Fruit fly (Drosophila melanogaster) whole organism, embryonic: ENCODE measurements around the gene CG42542.

Experiments
- Abd-B ChIP-seq: fragments of 200-800 bp; sonication (Bioruptor generic); optimal IDR thresholded peaks from 2 replicates; lab custom pipeline; 2018; ENCODE audit warnings: missing biosample characterization, mild to moderate bottlenecking, missing genetic modification characterization, moderate library complexity
- Ada2b ChIP-seq: fragments of 200-800 bp; sonication (Bioruptor generic); IDR thresholded peaks from 2 replicates; pipeline ENCODE4 v1.3.6; 2022; ENCODE audit warnings: missing biosample characterization, missing genetic modification characterization
- CG10267 ChIP-seq: fragments of 200-800 bp; sonication (Bioruptor generic); optimal IDR thresholded peaks from 2 replicates; lab custom pipeline; 2018; ENCODE audit warnings: missing biosample characterization, mild to moderate bottlenecking, missing genetic modification characterization, moderate library complexity
- CG10431 ChIP-seq: fragments of 200-800 bp; sonication (Bioruptor generic); optimal IDR thresholded peaks from 3 replicates; lab custom pipeline; 2018; ENCODE audit warnings: missing biosample characterization, mild to moderate bottlenecking, missing genetic modification characterization
- CG11456 ChIP-seq: fragments of 200-800 bp; sonication (Bioruptor generic); IDR thresholded peaks from 3 replicates; pipeline ENCODE4 v1.3.6; 2022; ENCODE audit warnings: missing biosample characterization, missing genetic modification characterization
- CG12155 ChIP-seq: fragments of 200-800 bp; sonication (Bioruptor generic); optimal IDR thresholded peaks from 3 replicates; lab custom pipeline; 2016; ENCODE audit warnings: missing biosample characterization, missing genetic modification characterization
- CG14014 ChIP-seq: fragments of 200-800 bp; sonication (Bioruptor generic); IDR thresholded peaks from 2 replicates; pipeline ENCODE4 v1.3.6; 2022; ENCODE audit warnings: missing biosample characterization, missing genetic modification characterization
- CG14441 ChIP-seq: fragments of 200-800 bp; sonication (Bioruptor generic); IDR thresholded peaks from 2 replicates; pipeline ENCODE4 v1.3.6; 2022; ENCODE audit warnings: missing biosample characterization, missing genetic modification characterization
- CG14965 ChIP-seq: fragments of 200-800 bp; sonication (Bioruptor generic); optimal IDR thresholded peaks from 2 replicates; lab custom pipeline; 2016; ENCODE audit warnings: missing biosample characterization, missing genetic modification characterization, borderline replicate concordance
- CG1529 ChIP-seq: fragments of 200-800 bp; sonication (Bioruptor generic); optimal IDR thresholded peaks from 3 replicates; lab custom pipeline; 2018; ENCODE audit warnings: missing biosample characterization, missing genetic modification characterization
- CG15514 ChIP-seq: fragments of 200-800 bp; sonication (Bioruptor generic); optimal IDR thresholded peaks from 3 replicates; lab custom pipeline; 2017; ENCODE audit warnings: missing biosample characterization, missing genetic modification characterization, mild to moderate bottlenecking, moderate library complexity, missing genetic modification reagents
- CG2116 ChIP-seq: fragments of 200-800 bp; sonication (Bioruptor generic); optimal IDR thresholded peaks from 3 replicates; lab custom pipeline; 2018; ENCODE audit warnings: missing biosample characterization, mild to moderate bottlenecking, missing genetic modification characterization
- CG2120 ChIP-seq: fragments of 200-800 bp; sonication (Bioruptor generic); optimal IDR thresholded peaks from 3 replicates; lab custom pipeline; 2016; ENCODE audit warnings: missing biosample characterization, missing genetic modification characterization
- CG2889 ChIP-seq: fragments of 200-800 bp; sonication (Bioruptor generic); IDR thresholded peaks from 3 replicates; pipeline ENCODE4 v1.3.6; 2022; ENCODE audit warnings: missing biosample characterization, missing genetic modification characterization
- CG3065 ChIP-seq: fragments of 200-800 bp; sonication (Bioruptor generic); optimal IDR thresholded peaks from 2 replicates; lab custom pipeline; 2016; ENCODE audit warnings: missing biosample characterization, missing genetic modification characterization
- CG32772 ChIP-seq: fragments of 200-800 bp; sonication (Bioruptor generic); IDR thresholded peaks from 2 replicates; pipeline ENCODE4 v1.3.6; 2022; ENCODE audit warnings: missing biosample characterization, missing genetic modification characterization
- CG3726 ChIP-seq: fragments of 200-800 bp; sonication (Bioruptor generic); IDR thresholded peaks from 3 replicates; pipeline ENCODE4, ENCODE4 v1.3.6; 2022; ENCODE audit warnings: missing biosample characterization, missing genetic modification characterization
- CG4328 ChIP-seq: fragments of 200-800 bp; sonication (Bioruptor generic); optimal IDR thresholded peaks from 3 replicates; lab custom pipeline; 2017; ENCODE audit warnings: missing biosample characterization, missing genetic modification reagents, missing genetic modification characterization
- CG6254 ChIP-seq: fragments of 200-800 bp; sonication (Bioruptor generic); optimal IDR thresholded peaks from 3 replicates; lab custom pipeline; 2017; ENCODE audit warnings: mild to moderate bottlenecking, missing biosample characterization, missing genetic modification reagents, missing genetic modification characterization
- CG7357 ChIP-seq: fragments of 200-800 bp; sonication (Bioruptor generic); IDR thresholded peaks from 3 replicates; pipeline ENCODE4 v1.3.6; 2022; ENCODE audit warnings: missing biosample characterization, missing genetic modification characterization
- CG8478 ChIP-seq: fragments of >200 bp; optimal IDR thresholded peaks from 2 replicates; lab custom pipeline; 2018
- CG9727 ChIP-seq: fragments of 200-800 bp; sonication (Bioruptor generic); optimal IDR thresholded peaks from 3 replicates; lab custom pipeline; 2017; ENCODE audit warnings: missing biosample characterization, mild to moderate bottlenecking, missing genetic modification characterization
- Camta ChIP-seq: fragments of 200-800 bp; sonication (Bioruptor generic); optimal IDR thresholded peaks from 2 replicates; lab custom pipeline; 2016; ENCODE audit warnings: missing biosample characterization, missing genetic modification characterization
- Dad ChIP-seq: fragments of 200-800 bp; sonication (Bioruptor generic); optimal IDR thresholded peaks from 3 replicates; lab custom pipeline; 2016; ENCODE audit warnings: missing biosample characterization, missing genetic modification characterization
- ERR ChIP-seq: fragments of 200-800 bp; sonication (Bioruptor generic); optimal IDR thresholded peaks from 2 replicates; lab custom pipeline; 2016; ENCODE audit warnings: missing biosample characterization, missing genetic modification characterization
- HHEX ChIP-seq: fragments of 200-800 bp; sonication (Bioruptor generic); optimal IDR thresholded peaks from 3 replicates; lab custom pipeline; 2017; ENCODE audit warnings: missing biosample characterization, mild to moderate bottlenecking, missing genetic modification characterization, missing genetic modification reagents
- MTF-1 ChIP-seq: fragments of 200-800 bp; sonication (Bioruptor generic); optimal IDR thresholded peaks from 2 replicates; lab custom pipeline; 2018; ENCODE audit warnings: missing biosample characterization, mild to moderate bottlenecking, missing genetic modification characterization, borderline replicate concordance
- Max ChIP-seq: fragments of 200-800 bp; sonication (Bioruptor generic); optimal IDR thresholded peaks from 2 replicates; lab custom pipeline; 2016; ENCODE audit warnings: missing biosample characterization, mild to moderate bottlenecking, missing genetic modification characterization
- Pdp1 ChIP-seq, 2 experiments: fragments of 200-800 bp; sonication (Bioruptor generic); optimal IDR thresholded peaks; 3 replicates each; lab custom pipeline; 2016; ENCODE audit warnings: missing biosample characterization in 2 of 2, missing genetic modification characterization in 2 of 2, mild to moderate bottlenecking in 1 of 2, moderate library complexity in 1 of 2
- Taf1 ChIP-seq: fragments of 200-800 bp; sonication (Bioruptor generic); IDR thresholded peaks from 2 replicates; pipeline ENCODE4 v1.3.6; 2022; ENCODE audit warnings: missing biosample characterization, missing genetic modification characterization
- ase ChIP-seq: fragments of 200-800 bp; sonication (Bioruptor generic); IDR thresholded peaks from 3 replicates; pipeline ENCODE4 v1.3.6; 2022; ENCODE audit warnings: missing biosample characterization, missing genetic modification characterization
- btn ChIP-seq: fragments of 200-800 bp; sonication (Bioruptor generic); optimal IDR thresholded peaks from 2 replicates; lab custom pipeline; 2016; ENCODE audit warnings: missing biosample characterization, missing genetic modification characterization
- dpn ChIP-seq, 2 experiments: fragments of 200-800 bp; sonication (Bioruptor generic); optimal IDR thresholded peaks; 3 replicates each; lab custom pipeline; 2016; ENCODE audit warnings: missing biosample characterization in 2 of 2, missing genetic modification characterization in 2 of 2
- esg ChIP-seq: fragments of 200-800 bp; sonication (Bioruptor generic); conservative IDR thresholded peaks from 2 replicates; pipeline ENCODE4 v1.3.6; 2022; ENCODE audit warnings: missing biosample characterization, missing genetic modification characterization
- gfzf ChIP-seq: fragments of 200-800 bp; sonication (Bioruptor generic); optimal IDR thresholded peaks from 2 replicates; lab custom pipeline; 2016; ENCODE audit warnings: missing biosample characterization, mild to moderate bottlenecking, missing genetic modification characterization, moderate library complexity
- h ChIP-seq: fragments of >200 bp; optimal IDR thresholded peaks from 2 replicates; lab custom pipeline; 2017
- jigr1 ChIP-seq: fragments of 200-800 bp; sonication (Bioruptor generic); IDR thresholded peaks from 3 replicates; pipeline ENCODE4 v1.3.6; 2022; ENCODE audit warnings: missing biosample characterization, missing genetic modification characterization
- mam ChIP-seq: fragments of 200-800 bp; sonication (Bioruptor generic); optimal IDR thresholded peaks from 3 replicates; lab custom pipeline; 2016; ENCODE audit warnings: missing biosample characterization, missing genetic modification characterization
- org-1 ChIP-seq: fragments of 200-800 bp; sonication (Bioruptor generic); optimal IDR thresholded peaks from 2 replicates; lab custom pipeline; 2017; ENCODE audit warnings: missing biosample characterization, missing genetic modification characterization
- shn ChIP-seq: fragments of 200-800 bp; sonication (Bioruptor generic); optimal IDR thresholded peaks from 3 replicates; lab custom pipeline; 2016; ENCODE audit warnings: missing biosample characterization, missing genetic modification characterization
- stc ChIP-seq: fragments of 200-800 bp; sonication (Bioruptor generic); IDR thresholded peaks from 2 replicates; pipeline ENCODE4 v1.3.6; 2022; ENCODE audit warnings: missing biosample characterization, missing genetic modification characterization
- tgo ChIP-seq: fragments of 200-800 bp; sonication (Bioruptor generic); IDR thresholded peaks from 3 replicates; pipeline ENCODE4 v1.3.6; 2022; ENCODE audit warnings: missing biosample characterization, missing genetic modification characterization
- trh ChIP-seq: fragments of 200-800 bp; sonication (Bioruptor generic); optimal IDR thresholded peaks from 2 replicates; lab custom pipeline; 2016; ENCODE audit warnings: missing biosample characterization, missing genetic modification characterization
- wor ChIP-seq: fragments of 200-800 bp; sonication (Bioruptor generic); IDR thresholded peaks from 2 replicates; pipeline ENCODE4 v1.3.6; 2022; ENCODE audit warnings: missing biosample characterization, missing genetic modification characterization

CG42542 gene

DNA sequence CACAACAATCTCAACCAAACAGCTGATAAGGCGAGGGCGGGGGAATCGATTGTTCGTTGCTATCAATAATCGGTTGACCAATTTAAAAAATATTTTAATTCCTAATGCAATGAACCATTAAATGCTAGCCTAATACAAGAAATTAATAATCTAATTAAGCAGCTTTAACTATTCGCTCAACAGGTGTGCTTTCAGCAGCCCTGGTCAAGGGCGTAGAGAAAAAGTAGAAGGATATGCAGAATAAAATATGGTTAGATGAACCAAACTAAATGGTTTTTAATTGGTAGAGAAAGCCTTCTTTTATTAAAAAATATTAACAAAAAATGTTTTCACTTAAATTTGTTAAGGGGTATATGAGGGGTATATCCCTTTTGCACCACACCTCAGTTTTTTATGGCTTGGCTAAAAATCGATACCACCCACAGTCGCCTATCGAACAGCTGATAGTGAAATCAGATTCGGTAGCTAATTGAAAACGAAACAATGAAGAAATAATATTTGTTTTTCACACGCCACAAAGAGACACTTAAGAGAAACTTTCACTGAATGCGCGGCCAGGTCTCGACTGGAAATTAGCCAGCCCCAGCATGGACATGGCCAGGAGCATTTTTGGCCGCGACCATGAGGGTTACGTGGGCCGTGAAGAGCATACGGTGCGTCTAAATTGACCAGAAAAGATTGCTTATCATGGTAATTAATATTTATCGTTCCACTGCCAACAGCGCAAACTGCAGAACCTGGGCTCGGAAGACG lies 22.6 kb downstream of the CG42542 start, which contains the start of the genes SIDL and CG12241 (continued):
- TF ChIP-seq jigr1 (GFP tag; lab: Robert Waterston, UW): peak; percentile 88
- TF ChIP-seq CG14441 (GFP tag; lab: Robert Waterston, UW): peak; percentile 96
- TF ChIP-seq CG4328 (GFP tag; lab: Kevin White, UChicago): no peak
- TF ChIP-seq CG2889 (GFP tag; lab: Robert Waterston, UW): peak; percentile 48; the same call in 1 of the 3 replicates
- TF ChIP-seq tgo (GFP tag; lab: Robert Waterston, UW): peak; percentile 96
- TF ChIP-seq ase (GFP tag; lab: Robert Waterston, UW): peak; percentile 91
- peak; percentile 94 for TF ChIP-seq Abd-B (GFP tag; lab: Kevin White, UChicago)
- peak; percentile 85 for TF ChIP-seq CG15514
- TF ChIP-seq CG14965 (GFP tag; lab: Kevin White, UChicago): no peak
- peak; percentile 79; the same call in 2 of the 3 replicates for TF ChIP-seq CG3726 (GFP tag; lab: Robert Waterston, UW)
- peak; percentile 84 for TF ChIP-seq Camta (GFP tag; lab: Kevin White, UChicago)
- peak; percentile 92 for TF ChIP-seq mam (GFP tag; lab: Kevin White, UChicago)
- TF ChIP-seq h (lab: Kevin White, UChicago): no peak
- peak; percentile 94 for TF ChIP-seq Ada2b (GFP tag; lab: Robert Waterston, UW)
- TF ChIP-seq Max (GFP tag; lab: Kevin White, UChicago): peak; percentile 84
- no peak for TF ChIP-seq CG10431 (GFP tag; lab: Kevin White, UChicago)
- peak; percentile 77 for TF ChIP-seq ERR (GFP tag; lab: Kevin White, UChicago)
- peak; percentile 84 for TF ChIP-seq CG2120 (GFP tag; lab: Kevin White, UChicago)
- no peak for TF ChIP-seq CG1529 (GFP tag; lab: Kevin White, UChicago)
- peak; percentile 93 for TF ChIP-seq CG11456 (GFP tag; lab: Robert Waterston, UW)
- TF ChIP-seq CG32772: peak; percentile 92
- peak; percentile 37 for TF ChIP-seq btn (GFP tag; lab: Kevin White, UChicago)
- TF ChIP-seq CG2116 (GFP tag; lab: Kevin White, UChicago): peak; percentile 79
- TF ChIP-seq CG6254: no peak
- TF ChIP-seq CG12155: peak; percentile 60
- peak; percentile 89 for TF ChIP-seq CG7357 (GFP tag; lab: Robert Waterston, UW)
- peak; percentile 81 to 90 for TF ChIP-seq Pdp1 (GFP tag; optimal IDR thresholded peaks at IDR 0.05; lab: Kevin White, UChicago)
- peak; percentile 66 for TF ChIP-seq trh (GFP tag; lab: Kevin White, UChicago)
- no peak for TF ChIP-seq wor (GFP tag; lab: Robert Waterston, UW)
- TF ChIP-seq stc (GFP tag; lab: Robert Waterston, UW): peak; percentile 91
- no peak for TF ChIP-seq CG8478 (lab: Kevin White, UChicago)
- TF ChIP-seq Dad (GFP tag; lab: Kevin White, UChicago): peak; percentile 78
- peak; percentile 80 for TF ChIP-seq CG10267
- TF ChIP-seq org-1 (GFP tag; lab: Kevin White, UChicago): peak; percentile 11
- peak; percentile 83 for TF ChIP-seq HHEX (GFP tag; lab: Kevin White, UChicago)
- peak; percentile 32 for TF ChIP-seq MTF-1 (GFP tag; lab: Kevin White, UChicago)
- peak; percentile 90 for TF ChIP-seq CG9727 (GFP tag; lab: Kevin White, UChicago)
- TF ChIP-seq CG3065 (GFP tag; lab: Kevin White, UChicago): peak; percentile 67
- peak; percentile 39; the same call in 1 of the 2 replicates for TF ChIP-seq CG14014 (GFP tag; lab: Robert Waterston, UW)
- peak; percentile 21 for TF ChIP-seq shn (GFP tag; lab: Kevin White, UChicago)
- peak; percentile 20; the same call in 1 of the 2 replicates for TF ChIP-seq esg (GFP tag; lab: Robert Waterston, UW)
- TF ChIP-seq Taf1: peak; percentile 93
- peak; percentile 15 for TF ChIP-seq gfzf (GFP tag; lab: Kevin White, UChicago)
- TF ChIP-seq dpn (GFP tag; optimal IDR thresholded peaks at IDR 0.05; lab: Kevin White, UChicago): peak; percentile 73 to 87
